Fruit fly (Drosophila melanogaster) whole organism, embryonic: ENCODE measurements around the gene CG18788.

ENCODE experiments used
- Doc3 ChIP-seq: fragments of 200-800 bp; sonication (Bioruptor generic); IDR thresholded peaks from 3 replicates; pipeline ENCODE4 v1.3.6; 2022; ENCODE audit warnings: missing biosample characterization, missing genetic modification characterization; ENCODE audit not compliant: partially characterized antibody
- TFAM ChIP-seq: fragments of 200-800 bp; sonication (Bioruptor generic); optimal IDR thresholded peaks from 2 replicates; lab custom pipeline; 2017; ENCODE audit warnings: missing biosample characterization, missing genetic modification characterization, inconsistent platforms

- no peak for TF ChIP-seq Doc3 (GFP tag; lab: Robert Waterston, UW)
- TF ChIP-seq TFAM (GFP tag; lab: Kevin White, UChicago) = no peak
Measured at dm6 chr2L:12002922-12003791, 30.8 kb upstream of the CG18788 start.
